Fruit fly (Drosophila melanogaster): ENCODE data around the gene Proc.
A peak's percentile ranks its signal among the peaks of the same experiment; 100 is the strongest.

The Proc gene

DNA sequence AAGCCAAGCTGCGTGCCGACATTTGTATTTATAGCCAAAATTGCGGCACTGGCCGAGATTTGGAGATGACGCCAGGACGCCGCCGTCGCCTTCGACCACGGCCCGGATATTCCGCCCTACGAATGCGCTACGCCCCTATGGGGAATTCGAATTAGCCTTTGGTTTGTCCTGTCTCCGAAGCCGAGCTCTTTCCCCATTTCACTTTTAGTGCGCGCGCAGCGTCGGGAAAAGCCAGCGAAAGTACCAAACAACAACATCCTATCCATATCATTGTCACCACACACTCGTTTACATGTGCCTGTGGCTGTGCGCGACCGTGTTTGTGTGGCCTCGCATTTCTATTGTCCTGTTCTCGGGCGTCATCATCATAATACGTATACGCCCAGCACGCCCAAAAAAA, at the start of gene Proc:
Proc (minus strand) TSS at position 101 of the 400 bp plus-strand sequence.
- no peak for TF ChIP-seq noc (tag; optimal IDR thresholded peaks at IDR 0.05)

- TF ChIP-seq noc (tag; optimal IDR thresholded peaks at IDR 0.05): no peak
Measured at dm6 chr2L:7920590-7920989, 49.4 kb upstream of the Proc start.

- TF ChIP-seq noc (tag; optimal IDR thresholded peaks at IDR 0.05): no peak
Measured at dm6 chr2L:7918770-7919169, 47.5 kb upstream of the Proc start.

DNA sequence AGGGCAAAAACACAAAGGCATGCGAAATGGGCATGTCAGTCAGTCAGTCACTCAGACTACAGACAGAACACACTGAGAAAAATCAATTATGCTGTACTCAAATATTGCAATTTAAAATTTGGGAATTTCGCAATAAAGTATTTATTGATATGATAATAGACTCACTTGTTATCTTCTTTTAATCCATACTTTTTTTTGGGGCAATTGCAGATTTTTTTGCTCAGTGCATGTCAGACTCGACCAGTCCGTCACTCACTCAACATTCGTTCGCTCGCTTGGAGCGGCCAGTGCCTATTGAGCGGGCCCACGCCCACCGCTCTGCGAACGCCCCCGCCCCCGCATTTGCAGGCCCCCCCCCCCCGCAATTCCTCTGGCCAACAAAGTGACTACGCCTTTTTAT, 45.1 kb upstream of the Proc start:
- TF ChIP-seq noc (tag; optimal IDR thresholded peaks at IDR 0.05): peak; percentile 41

dm6 chr2L:7914948-7915549, 43.8 kb upstream of the Proc start:
- no peak for TF ChIP-seq noc (tag; optimal IDR thresholded peaks at IDR 0.05)

DNA sequence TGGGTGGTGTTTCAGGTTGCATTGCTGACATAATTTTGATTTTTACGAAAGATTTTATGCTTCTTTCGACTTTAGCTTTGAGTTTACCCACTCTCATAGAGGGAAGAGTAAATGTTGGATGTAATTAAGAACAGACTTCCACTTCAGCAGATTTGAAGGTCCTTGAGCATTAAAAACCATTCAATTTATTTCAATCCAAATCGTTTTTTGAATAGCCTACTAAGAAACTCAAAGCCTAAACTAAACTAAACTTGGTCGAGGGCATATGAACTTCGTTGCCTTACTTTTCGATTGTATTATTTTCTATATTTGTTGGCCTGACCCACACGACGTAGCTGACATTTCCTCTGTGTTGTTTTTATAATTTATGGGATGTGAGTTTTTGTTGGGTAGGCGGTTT, 41.6 kb upstream of the Proc start:
- TF ChIP-seq noc (tag; optimal IDR thresholded peaks at IDR 0.05): no peak

DNA sequence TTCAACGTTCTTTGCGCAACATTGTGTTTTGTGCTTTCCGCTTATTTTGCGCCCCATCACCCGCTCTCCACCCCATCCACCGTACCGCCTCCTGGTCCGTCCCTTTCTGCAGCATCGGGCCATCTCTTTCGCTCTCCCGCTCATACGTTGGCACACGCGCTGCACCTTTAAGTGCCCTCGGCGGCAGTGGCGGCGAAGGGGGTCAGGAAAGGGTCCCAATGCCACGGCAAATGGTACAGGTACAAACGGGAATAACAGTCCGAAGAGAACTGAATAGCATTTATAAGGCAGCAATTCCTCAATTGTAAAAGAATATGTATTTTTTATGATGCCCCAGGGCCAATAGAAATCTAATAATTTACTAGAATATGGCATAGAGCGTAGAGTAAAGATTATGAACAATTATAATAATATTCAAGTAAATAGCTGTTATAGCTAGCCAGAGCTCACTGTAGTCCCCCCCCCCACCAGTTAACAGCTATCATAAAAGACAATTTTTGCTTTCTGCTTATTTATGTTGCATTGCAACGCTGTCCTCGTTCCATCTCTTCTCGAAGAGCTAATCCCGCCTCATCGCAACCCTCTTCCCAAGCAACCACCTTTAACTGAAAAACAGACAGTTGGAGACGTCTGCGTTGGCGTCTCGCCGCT, 40.1 kb upstream of the Proc start:
- no peak for TF ChIP-seq noc (tag; optimal IDR thresholded peaks at IDR 0.05)

DNA sequence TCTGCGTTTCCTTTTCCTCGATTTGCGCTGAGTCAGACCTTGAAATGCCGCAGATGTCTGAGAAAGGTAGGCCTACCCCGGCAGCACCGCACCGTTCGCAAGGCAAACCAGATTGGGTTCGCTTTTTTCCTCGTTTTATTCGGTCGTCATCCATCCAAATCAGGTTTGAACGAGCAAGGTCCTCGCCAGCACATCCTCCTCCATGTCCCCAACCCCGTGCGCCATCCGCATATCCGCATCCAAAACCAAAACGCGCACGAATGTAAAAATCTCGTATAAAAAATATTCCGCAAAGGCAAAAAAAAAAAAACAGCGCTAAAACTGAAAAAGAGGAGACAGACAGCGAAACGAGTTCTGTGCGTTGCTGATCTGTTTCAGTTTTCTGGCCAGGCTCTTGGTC, 38.6 kb upstream of the Proc start:
- no peak for TF ChIP-seq noc (tag; optimal IDR thresholded peaks at IDR 0.05)

- no peak for TF ChIP-seq noc (tag; optimal IDR thresholded peaks at IDR 0.05)
Measured at dm6 chr2L:7909327-7909804, 38.1 kb upstream of the Proc start.

dm6 chr2L:7901833-7902232, 30.6 kb upstream of the Proc start:
- no peak for TF ChIP-seq noc (tag; optimal IDR thresholded peaks at IDR 0.05)

- TF ChIP-seq noc (tag; optimal IDR thresholded peaks at IDR 0.05): no peak
Measured at dm6 chr2L:7899949-7900348, 28.7 kb upstream of the Proc start.

dm6 chr2L:7899108-7899507, 27.9 kb upstream of the Proc start:
- TF ChIP-seq noc (tag; optimal IDR thresholded peaks at IDR 0.05): no peak

DNA sequence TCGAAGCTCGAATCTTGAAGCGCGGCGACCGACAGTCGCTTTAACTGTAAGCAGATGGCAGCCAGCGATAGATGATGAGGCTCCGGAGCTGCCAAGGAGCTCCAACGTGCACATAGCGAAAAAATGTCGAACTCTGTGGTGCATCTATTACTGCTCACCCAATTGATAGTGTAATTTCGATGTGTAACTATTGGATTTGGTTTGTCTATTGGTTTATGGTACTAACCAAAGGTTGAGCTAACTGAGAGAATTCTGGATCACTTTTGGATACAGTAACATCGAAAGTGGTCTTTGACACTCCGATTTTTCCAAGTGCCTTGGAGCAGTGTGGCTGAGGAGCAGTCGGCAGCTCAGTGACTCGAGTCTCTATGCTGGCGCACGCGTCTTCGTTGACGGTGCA, 27.3 kb upstream of the Proc start:
- TF ChIP-seq noc (tag; optimal IDR thresholded peaks at IDR 0.05): no peak

dm6 chr2L:7897245-7897644, 26.0 kb upstream of the Proc start:
- no peak for TF ChIP-seq noc (tag; optimal IDR thresholded peaks at IDR 0.05)

dm6 chr2L:7890654-7891114, 19.5 kb upstream of the Proc start, which contains the start of gene Spn28Db:
TSS of gene Spn28Db (minus strand) at chr2L:7890704.
- no peak for TF ChIP-seq noc (tag; optimal IDR thresholded peaks at IDR 0.05)

DNA sequence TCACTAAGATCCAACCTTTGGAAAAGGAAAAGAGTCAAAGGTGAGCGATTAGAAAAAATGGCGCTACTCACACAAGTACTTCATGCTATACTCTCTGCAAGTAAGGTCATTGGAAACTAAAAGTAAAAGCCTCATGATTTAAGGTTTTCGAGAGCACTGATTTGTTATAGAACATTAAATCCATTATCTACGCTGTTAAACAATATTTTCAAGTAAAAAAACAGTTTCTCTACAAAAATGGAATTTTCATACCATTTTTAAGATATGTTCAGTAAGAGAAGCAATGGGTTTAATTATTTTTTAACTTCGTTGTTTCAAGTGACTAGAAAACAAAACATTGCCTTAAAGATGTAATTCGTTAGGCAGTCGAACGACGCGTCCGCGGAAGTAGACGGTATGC, 17.8 kb upstream of the Proc start, which contains the start of gene Spn28Da:
Spn28Da (minus strand) TSS at position 101 of the 400 bp plus-strand sequence.
- TF ChIP-seq noc (tag; optimal IDR thresholded peaks at IDR 0.05): no peak

- TF ChIP-seq noc (tag; optimal IDR thresholded peaks at IDR 0.05): no peak
Measured at dm6 chr2L:7887333-7887732, 16.1 kb upstream of the Proc start, which contains the start of gene CG7102. TSS of gene CG7102 (minus strand) at chr2L:7887513.
